Worm (Caenorhabditis elegans): ENCODE data around the gene sap-140.
"Not testable (repeated sequence)": the region's sequence is repeated elsewhere in the genome, so short reads cannot be mapped to it uniquely, and the experiment has no call there.

Gene sap-140

ce11 chrIII:7465347-7465746 is 34.2 kb upstream of the sap-140 start, which contains the start of gene fum-1 (continued):
- TF ChIP-seq fos-1 (tag; optimal IDR thresholded peaks at IDR 0.05), result no peak
- no peak for TF ChIP-seq nhr-41 (GFP tag; IDR thresholded peaks at IDR 0.05)
- TF ChIP-seq ztf-7 (tag; optimal IDR thresholded peaks at IDR 0.05), result no peak
- no peak for TF ChIP-seq nhr-77 (tag; optimal IDR thresholded peaks at IDR 0.05)
- 0 out of 2 replicates have a peak, but pooled peaks have one; percentile 19 for TF ChIP-seq madf-9 (GFP tag; conservative IDR thresholded peaks at IDR 0.05)
- TF ChIP-seq ZK337.2 (GFP tag; IDR thresholded peaks at IDR 0.05), result no peak
- peak in 1 of 2 experiments; percentile 6 for TF ChIP-seq daf-16 (GFP tag; optimal IDR thresholded peaks at IDR 0.05)
- TF ChIP-seq daf-16 (tag; optimal IDR thresholded peaks at IDR 0.05), result peak; percentile 31
- TF ChIP-seq arid-1 (GFP tag; conservative IDR thresholded peaks at IDR 0.05), result no peak
- no peak for TF ChIP-seq nhr-76 (tag; optimal IDR thresholded peaks at IDR 0.05)
- no peak for TF ChIP-seq lin-39 (tag; optimal IDR thresholded peaks at IDR 0.05)
- TF ChIP-seq F10B5.3 (tag; optimal IDR thresholded peaks at IDR 0.05), result no peak
- no peak for TF ChIP-seq jun-1 (tag; optimal IDR thresholded peaks at IDR 0.05)
- no peak for TF ChIP-seq Y105C5A.15 (GFP tag; IDR thresholded peaks at IDR 0.05)
- no peak for TF ChIP-seq fkh-10 (GFP tag; optimal IDR thresholded peaks at IDR 0.05)
- TF ChIP-seq egl-27 (tag; optimal IDR thresholded peaks at IDR 0.05), result no peak
- peak; percentile 69 for TF ChIP-seq nhr-25 (tag; optimal IDR thresholded peaks at IDR 0.05; ENCODE audit: borderline replicate concordance, insufficient read depth)
- no peak for TF ChIP-seq snpc-4 (tag; optimal IDR thresholded peaks at IDR 0.05)
- TF ChIP-seq madf-5 (GFP tag; IDR thresholded peaks at IDR 0.05), result no peak
- no peak for TF ChIP-seq ceh-82 (tag; optimal IDR thresholded peaks at IDR 0.05)
- TF ChIP-seq Y48G9A.11 (GFP tag; IDR thresholded peaks at IDR 0.05), result no peak
- TF ChIP-seq zag-1 (tag; optimal IDR thresholded peaks at IDR 0.05), result no peak
- TF ChIP-seq Y5F2A.4 (GFP tag; optimal IDR thresholded peaks at IDR 0.05), result no peak
- no peak for TF ChIP-seq ctbp-1 (GFP tag; IDR thresholded peaks at IDR 0.05)
- TF ChIP-seq D1046.2 (GFP tag; IDR thresholded peaks at IDR 0.05), result no peak
- no peak for TF ChIP-seq tag-97 (GFP tag; IDR thresholded peaks at IDR 0.05)
- peak; percentile 78 for TF ChIP-seq ama-1 (optimal IDR thresholded peaks at IDR 0.05)
- no peak for TF ChIP-seq ceh-44 (GFP tag; IDR thresholded peaks at IDR 0.05)
- TF ChIP-seq pqm-1 (tag; optimal IDR thresholded peaks at IDR 0.05), result no peak
- peak; percentile 10 for TF ChIP-seq T20F7.1 (GFP tag; optimal IDR thresholded peaks at IDR 0.05)
- TF ChIP-seq dve-1 (tag; optimal IDR thresholded peaks at IDR 0.05; ENCODE audit: insufficient read depth), result peak; percentile 63
- peak; percentile 69 for TF ChIP-seq mxl-3 (GFP tag; optimal IDR thresholded peaks at IDR 0.05)
- TF ChIP-seq zip-11 (GFP tag; IDR thresholded peaks at IDR 0.05), result no peak
- TF ChIP-seq nhr-111 (GFP tag; optimal IDR thresholded peaks at IDR 0.05), result no peak
- TF ChIP-seq php-3 (GFP tag; IDR thresholded peaks at IDR 0.05), result no peak
- TF ChIP-seq mes-2 (tag; optimal IDR thresholded peaks at IDR 0.05; ENCODE audit: poor library complexity, severe bottlenecking), result peak; percentile 55
- TF ChIP-seq T26A8.4 (GFP tag; IDR thresholded peaks at IDR 0.05), result no peak; the same call in 1 of the 2 replicates
- TF ChIP-seq F26F4.8 (GFP tag; conservative IDR thresholded peaks at IDR 0.05), result no peak
- TF ChIP-seq spr-1 (tag; optimal IDR thresholded peaks at IDR 0.05), result no peak
- no peak for TF ChIP-seq ceh-32 (tag; optimal IDR thresholded peaks at IDR 0.05; ENCODE audit: poor library complexity)

ce11 chrIII:7468980-7469379 is 30.6 kb upstream of the sap-140 start, which contains the start of gene H14A12.5:
Gene H14A12.5, minus strand, starts transcription at chrIII:7469080.
- not testable (repeated sequence) for TF ChIP-seq lin-13 (GFP tag; optimal IDR thresholded peaks at IDR 0.05); egl-43 (GFP tag; IDR thresholded peaks at IDR 0.05); F44E2.7 (GFP tag; IDR thresholded peaks at IDR 0.05)

Data from whole organism, L4 larva.